Worm (Caenorhabditis elegans): ENCODE results near the gene C18E9.9.

The C18E9.9 gene

ce11 chrII:9007741-9008140 lies 18.4 kb upstream of the C18E9.9 start:
- TF ChIP-seq ceh-36 (tag; optimal IDR thresholded peaks at IDR 0.05): no peak
- no peak for TF ChIP-seq tbx-11 (GFP tag; IDR thresholded peaks at IDR 0.05)
- no peak for TF ChIP-seq tra-4 (tag; optimal IDR thresholded peaks at IDR 0.05)
- no peak for TF ChIP-seq tbx-37 (GFP tag; conservative IDR thresholded peaks at IDR 0.05)
- no peak for TF ChIP-seq ets-7 (tag; optimal IDR thresholded peaks at IDR 0.05)
- no peak for TF ChIP-seq B0310.2 (tag; optimal IDR thresholded peaks at IDR 0.05)
- no peak for TF ChIP-seq ama-1 (optimal IDR thresholded peaks at IDR 0.05)
- TF ChIP-seq ceh-13 (GFP tag; optimal IDR thresholded peaks at IDR 0.05): no peak
- no peak for TF ChIP-seq pes-1 (GFP tag; IDR thresholded peaks at IDR 0.05)
- no peak for TF ChIP-seq hnd-1 (tag; optimal IDR thresholded peaks at IDR 0.05)
- no peak for TF ChIP-seq aly-1 (tag; optimal IDR thresholded peaks at IDR 0.05)
- no peak for TF ChIP-seq hmg-4 (GFP tag; optimal IDR thresholded peaks at IDR 0.05)
- no peak for TF ChIP-seq hmbx-1 (tag; optimal IDR thresholded peaks at IDR 0.05)
- no peak for TF ChIP-seq F13C5.2 (tag; optimal IDR thresholded peaks at IDR 0.05)
- TF ChIP-seq flt-1 (GFP tag; IDR thresholded peaks at IDR 0.05): no peak
- no peak for TF ChIP-seq sea-1 (GFP tag; conservative IDR thresholded peaks at IDR 0.05)
- TF ChIP-seq scrt-1 (GFP tag; IDR thresholded peaks at IDR 0.05): no peak

DNA sequence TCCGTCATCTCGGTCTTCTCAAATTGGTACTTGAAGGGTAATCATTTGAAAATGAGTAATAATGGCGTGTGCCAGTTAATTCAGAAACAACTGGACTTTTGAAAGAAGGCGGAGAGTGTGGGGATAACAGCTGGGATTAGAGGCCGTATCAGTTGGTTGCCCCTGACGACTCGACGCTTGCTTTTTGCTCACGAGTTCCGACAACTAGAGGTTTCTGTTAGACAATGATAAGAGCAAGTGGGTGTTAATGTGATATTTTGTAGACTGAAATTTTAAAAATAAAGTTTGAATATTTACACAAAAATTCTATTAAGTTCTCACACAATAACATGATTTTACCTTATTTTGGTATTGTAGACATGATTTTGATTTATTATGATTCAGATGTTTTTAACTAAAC lies 15.7 kb upstream of the C18E9.9 start, which contains the start of gene F44G4.7:
Gene F44G4.7 (minus strand): TSS at position 101 of the 400 bp plus-strand sequence.
- TF ChIP-seq sea-1 (GFP tag; conservative IDR thresholded peaks at IDR 0.05) (no peak), pes-1 (GFP tag; IDR thresholded peaks at IDR 0.05) (no peak), scrt-1 (GFP tag; IDR thresholded peaks at IDR 0.05) (no peak), hmg-4 (GFP tag; optimal IDR thresholded peaks at IDR 0.05) (no peak), tra-4 (tag; optimal IDR thresholded peaks at IDR 0.05) (no peak)

- TF ChIP-seq hnd-1 (tag; optimal IDR thresholded peaks at IDR 0.05): no peak
- no peak for TF ChIP-seq tbx-37 (GFP tag; conservative IDR thresholded peaks at IDR 0.05)
- no peak for TF ChIP-seq sea-1 (GFP tag; conservative IDR thresholded peaks at IDR 0.05)
- no peak for TF ChIP-seq hmbx-1 (tag; optimal IDR thresholded peaks at IDR 0.05)
- no peak for TF ChIP-seq ama-1 (optimal IDR thresholded peaks at IDR 0.05)
- no peak for TF ChIP-seq F13C5.2 (tag; optimal IDR thresholded peaks at IDR 0.05)
- no peak for TF ChIP-seq ceh-13 (GFP tag; optimal IDR thresholded peaks at IDR 0.05)
- no peak for TF ChIP-seq tbx-11 (GFP tag; IDR thresholded peaks at IDR 0.05)
- no peak for TF ChIP-seq scrt-1 (GFP tag; IDR thresholded peaks at IDR 0.05)
- no peak for TF ChIP-seq ets-7 (tag; optimal IDR thresholded peaks at IDR 0.05)
- no peak for TF ChIP-seq ceh-36 (tag; optimal IDR thresholded peaks at IDR 0.05)
- no peak for TF ChIP-seq B0310.2 (tag; optimal IDR thresholded peaks at IDR 0.05)
- TF ChIP-seq tra-4 (tag; optimal IDR thresholded peaks at IDR 0.05): no peak
- no peak for TF ChIP-seq hmg-4 (GFP tag; optimal IDR thresholded peaks at IDR 0.05)
- no peak for TF ChIP-seq aly-1 (tag; optimal IDR thresholded peaks at IDR 0.05)
- TF ChIP-seq flt-1 (GFP tag; IDR thresholded peaks at IDR 0.05): no peak
- TF ChIP-seq pes-1 (GFP tag; IDR thresholded peaks at IDR 0.05): no peak
Observed at ce11 chrII:9001743-9002222, 12.4 kb upstream of the C18E9.9 start, which contains the start of gene F44G4.6. Gene F44G4.6 (minus strand): TSS chrII:9001793.

DNA sequence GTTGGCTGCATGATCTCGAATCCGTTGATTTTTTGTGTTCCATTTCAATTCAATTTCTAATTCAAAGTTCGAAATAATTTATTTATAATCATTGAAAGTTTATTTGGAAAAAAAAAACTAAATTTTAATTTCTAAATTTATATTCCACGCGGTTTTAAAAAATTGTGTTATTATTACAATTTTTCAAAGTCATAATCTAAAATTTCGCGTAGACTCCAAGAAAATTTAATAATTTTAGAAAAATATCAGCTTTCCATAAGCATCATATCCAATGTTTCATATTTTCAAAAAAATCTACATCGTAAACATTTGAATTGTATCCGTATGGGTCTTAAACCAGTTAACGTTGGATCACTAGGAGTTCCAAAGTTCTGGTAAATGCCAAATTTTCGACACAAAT lies 11.0 kb upstream of the C18E9.9 start, which contains the start of gene F44G4.5:
Gene F44G4.5 (minus strand): TSS at position 101 of the 400 bp plus-strand sequence.
- TF ChIP-seq tbx-11 (GFP tag; IDR thresholded peaks at IDR 0.05): no peak
- no peak for TF ChIP-seq ama-1 (optimal IDR thresholded peaks at IDR 0.05)
- TF ChIP-seq ceh-36 (tag; optimal IDR thresholded peaks at IDR 0.05): no peak
- TF ChIP-seq tbx-37 (GFP tag; conservative IDR thresholded peaks at IDR 0.05): no peak
- no peak for TF ChIP-seq hmbx-1 (tag; optimal IDR thresholded peaks at IDR 0.05)
- no peak for TF ChIP-seq ceh-13 (GFP tag; optimal IDR thresholded peaks at IDR 0.05)
- no peak for TF ChIP-seq hmg-4 (GFP tag; optimal IDR thresholded peaks at IDR 0.05)
- TF ChIP-seq flt-1 (GFP tag; IDR thresholded peaks at IDR 0.05): no peak
- no peak for TF ChIP-seq B0310.2 (tag; optimal IDR thresholded peaks at IDR 0.05)
- no peak for TF ChIP-seq pes-1 (GFP tag; IDR thresholded peaks at IDR 0.05)
- no peak for TF ChIP-seq ets-7 (tag; optimal IDR thresholded peaks at IDR 0.05)
- no peak for TF ChIP-seq F13C5.2 (tag; optimal IDR thresholded peaks at IDR 0.05)
- no peak for TF ChIP-seq aly-1 (tag; optimal IDR thresholded peaks at IDR 0.05)
- no peak for TF ChIP-seq sea-1 (GFP tag; conservative IDR thresholded peaks at IDR 0.05)
- no peak for TF ChIP-seq tra-4 (tag; optimal IDR thresholded peaks at IDR 0.05)
- no peak for TF ChIP-seq hnd-1 (tag; optimal IDR thresholded peaks at IDR 0.05)
- TF ChIP-seq scrt-1 (GFP tag; IDR thresholded peaks at IDR 0.05): no peak

- TF ChIP-seq sea-1 (GFP tag; conservative IDR thresholded peaks at IDR 0.05) (no peak), scrt-1 (GFP tag; IDR thresholded peaks at IDR 0.05) (no peak), F13C5.2 (tag; optimal IDR thresholded peaks at IDR 0.05) (no peak), ceh-13 (GFP tag; optimal IDR thresholded peaks at IDR 0.05) (no peak), ama-1 (optimal IDR thresholded peaks at IDR 0.05) (no peak), tra-4 (tag; optimal IDR thresholded peaks at IDR 0.05) (no peak), hmg-4 (GFP tag; optimal IDR thresholded peaks at IDR 0.05) (no peak)
Observed at ce11 chrII:8997479-8997878, 8.1 kb upstream of the C18E9.9 start, which contains the start of the genes F44G4.3 and tdp-1. Gene F44G4.3 (minus strand): TSS chrII:8997662. Gene tdp-1 (plus strand): TSS chrII:8997825.

- TF ChIP-seq scrt-1 (GFP tag; IDR thresholded peaks at IDR 0.05): no peak
- TF ChIP-seq tbx-37 (GFP tag; conservative IDR thresholded peaks at IDR 0.05): no peak
- TF ChIP-seq tra-4 (tag; optimal IDR thresholded peaks at IDR 0.05): no peak
- no peak for TF ChIP-seq pes-1 (GFP tag; IDR thresholded peaks at IDR 0.05)
- no peak for TF ChIP-seq ceh-13 (GFP tag; optimal IDR thresholded peaks at IDR 0.05)
- TF ChIP-seq F13C5.2 (tag; optimal IDR thresholded peaks at IDR 0.05): no peak
- no peak for TF ChIP-seq ets-7 (tag; optimal IDR thresholded peaks at IDR 0.05)
- no peak for TF ChIP-seq tbx-11 (GFP tag; IDR thresholded peaks at IDR 0.05)
- no peak for TF ChIP-seq sea-1 (GFP tag; conservative IDR thresholded peaks at IDR 0.05)
- no peak for TF ChIP-seq ceh-36 (tag; optimal IDR thresholded peaks at IDR 0.05)
- no peak for TF ChIP-seq B0310.2 (tag; optimal IDR thresholded peaks at IDR 0.05)
- TF ChIP-seq flt-1 (GFP tag; IDR thresholded peaks at IDR 0.05): no peak
- no peak for TF ChIP-seq hnd-1 (tag; optimal IDR thresholded peaks at IDR 0.05)
- TF ChIP-seq aly-1 (tag; optimal IDR thresholded peaks at IDR 0.05): no peak
- no peak for TF ChIP-seq ama-1 (optimal IDR thresholded peaks at IDR 0.05)
- no peak for TF ChIP-seq hmbx-1 (tag; optimal IDR thresholded peaks at IDR 0.05)
- no peak for TF ChIP-seq hmg-4 (GFP tag; optimal IDR thresholded peaks at IDR 0.05)
Observed at ce11 chrII:8996064-8996463, 6.7 kb upstream of the C18E9.9 start, which contains the start of gene ndub-2. Gene ndub-2 (plus strand): TSS chrII:8996364.

- TF ChIP-seq F13C5.2 (tag; optimal IDR thresholded peaks at IDR 0.05): no peak
- no peak for TF ChIP-seq aly-1 (tag; optimal IDR thresholded peaks at IDR 0.05)
- no peak for TF ChIP-seq tbx-11 (GFP tag; IDR thresholded peaks at IDR 0.05)
- no peak for TF ChIP-seq tra-4 (tag; optimal IDR thresholded peaks at IDR 0.05)
- TF ChIP-seq scrt-1 (GFP tag; IDR thresholded peaks at IDR 0.05): no peak
- TF ChIP-seq B0310.2 (tag; optimal IDR thresholded peaks at IDR 0.05): no peak
Observed at ce11 chrII:8994336-8994735, 5.0 kb upstream of the C18E9.9 start, which contains the start of gene F44G4.1. Gene F44G4.1 (plus strand): TSS chrII:8994636.

Data from whole organism, early embryonic.